Worm (Caenorhabditis elegans) whole organism, mixed stage, embryonic: ENCODE measurements around the gene F59B1.2.
"Not testable (repeated sequence)": the region's sequence is repeated elsewhere in the genome, so short reads cannot be mapped to it uniquely, and the experiment has no call there.

ENCODE experiments used
- elt-1 ChIP-seq: sonication (generic microtip); optimal IDR thresholded peaks from 2 replicates; lab custom pipeline; 2017; ENCODE audit warnings: missing genetic modification characterization, mild to moderate bottlenecking, missing compliant biosample characterization, antibody characterized with exemption, moderate library complexity, borderline replicate concordance; ENCODE audit not compliant: insufficient read depth
- lsy-2 ChIP-seq: fragments of 150-350 bp; optimal IDR thresholded peaks from 2 replicates; lab custom pipeline; 2014; ENCODE audit warnings: missing biosample characterization, missing genetic modification characterization
- mab-5 ChIP-seq: fragments of 150-350 bp; optimal IDR thresholded peaks from 2 replicates; lab custom pipeline; 2014; ENCODE audit warnings: missing biosample characterization, missing genetic modification characterization
- pha-4 ChIP-seq: fragments of 150-350 bp; optimal IDR thresholded peaks from 2 replicates; lab custom pipeline; 2018; ENCODE audit warnings: missing biosample characterization, missing genetic modification reagents, missing genetic modification characterization
- snpc-4 ChIP-seq: fragments of 150-350 bp; optimal IDR thresholded peaks from 2 replicates; lab custom pipeline; 2014; ENCODE audit warnings: missing biosample characterization, missing genetic modification characterization
- unc-62 ChIP-seq: fragments of 150-350 bp; optimal IDR thresholded peaks from 2 replicates; lab custom pipeline; 2014; ENCODE audit warnings: missing biosample characterization, missing genetic modification reagents, missing genetic modification characterization

DNA sequence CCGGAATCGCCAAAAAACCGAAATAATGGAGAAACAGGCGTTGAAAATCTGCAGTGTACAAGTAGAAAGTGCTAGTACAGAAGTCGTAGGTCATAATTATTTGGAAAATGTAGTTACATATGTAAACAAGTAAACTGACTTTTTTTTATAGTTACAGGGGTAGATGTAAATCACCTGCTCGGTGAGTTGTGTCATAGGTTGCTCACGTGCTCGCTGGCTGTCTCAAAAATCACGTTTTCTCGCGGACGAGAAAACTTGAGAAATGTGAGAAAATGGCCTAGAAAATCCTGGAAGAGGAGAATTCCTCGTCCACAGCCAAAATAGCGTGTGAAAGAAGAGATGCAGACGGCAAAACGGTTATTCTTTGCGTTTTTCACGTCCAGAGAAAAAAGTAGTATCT is 36.1 kb upstream of the F59B1.2 start, which contains the start of gene srh-212:
- not testable (repeated sequence) for TF ChIP-seq mab-5 (tag; lab: Kevin White, UChicago); pha-4 (tag; lab: Kevin White, UChicago); unc-62 (GFP tag; lab: Kevin White, UChicago); elt-1 (tag; lab: Kevin White, UChicago); lsy-2 (tag; lab: Kevin White, UChicago); snpc-4
